Worm (Caenorhabditis elegans) whole organism, early embryonic: ENCODE measurements around the gene clec-140.

Experiments
- B0310.2 ChIP-seq: sonication (generic microtip); optimal IDR thresholded peaks from 2 replicates; lab custom pipeline; 2016; ENCODE audit warnings: mild to moderate bottlenecking, missing genetic modification characterization, missing compliant biosample characterization
- F13C5.2 ChIP-seq: sonication (generic microtip); optimal IDR thresholded peaks from 2 replicates; lab custom pipeline; 2017; ENCODE audit warnings: mild to moderate bottlenecking, missing genetic modification characterization, inconsistent platforms, missing compliant biosample characterization
- aly-1 ChIP-seq: sonication (generic microtip); optimal IDR thresholded peaks from 2 replicates; lab custom pipeline; 2016; ENCODE audit warnings: missing genetic modification characterization, missing compliant biosample characterization
- ama-1 ChIP-seq: fragments of 150-350 bp; optimal IDR thresholded peaks from 2 replicates; lab custom pipeline; 2014
- ceh-13 ChIP-seq: fragments of 200-800 bp; sonication (Bioruptor generic); optimal IDR thresholded peaks from 2 replicates; lab custom pipeline; 2018; ENCODE audit warnings: mild to moderate bottlenecking, missing genetic modification characterization, missing compliant biosample characterization
- ceh-36 ChIP-seq: sonication (generic microtip); optimal IDR thresholded peaks from 2 replicates; lab custom pipeline; 2016; ENCODE audit warnings: missing genetic modification characterization, inconsistent platforms, missing compliant biosample characterization
- hmg-4 ChIP-seq: fragments of 200-800 bp; sonication (Bioruptor generic); optimal IDR thresholded peaks from 2 replicates; lab custom pipeline; 2018; ENCODE audit warnings: mild to moderate bottlenecking, missing genetic modification characterization, missing compliant biosample characterization
- hnd-1 ChIP-seq: sonication (generic microtip); optimal IDR thresholded peaks from 2 replicates; lab custom pipeline; 2016; ENCODE audit warnings: missing genetic modification characterization, missing compliant biosample characterization
- pes-1 ChIP-seq: fragments of 200-800 bp; sonication (Bioruptor generic); IDR thresholded peaks from 2 replicates; pipeline ENCODE4 v1.3.6; 2022; ENCODE audit warnings: missing genetic modification reagents, missing genetic modification characterization, missing compliant biosample characterization
- sea-1 ChIP-seq: fragments of 200-800 bp; sonication (Bioruptor generic); conservative IDR thresholded peaks from 2 replicates; pipeline ENCODE4 v1.3.6; 2022; ENCODE audit warnings: missing genetic modification characterization, missing compliant biosample characterization
- tbx-11 ChIP-seq: fragments of 200-800 bp; sonication (Bioruptor generic); IDR thresholded peaks from 2 replicates; pipeline ENCODE4 v1.3.6; 2022; ENCODE audit warnings: missing genetic modification characterization, missing compliant biosample characterization
- tbx-37 ChIP-seq: fragments of 200-800 bp; sonication (Bioruptor generic); conservative IDR thresholded peaks from 2 replicates; pipeline ENCODE4 v1.3.6; 2022; ENCODE audit warnings: missing genetic modification reagents, missing genetic modification characterization, missing compliant biosample characterization
- tra-4 ChIP-seq: sonication (generic microtip); optimal IDR thresholded peaks from 2 replicates; lab custom pipeline; 2017; ENCODE audit warnings: missing genetic modification characterization, missing compliant biosample characterization

DNA sequence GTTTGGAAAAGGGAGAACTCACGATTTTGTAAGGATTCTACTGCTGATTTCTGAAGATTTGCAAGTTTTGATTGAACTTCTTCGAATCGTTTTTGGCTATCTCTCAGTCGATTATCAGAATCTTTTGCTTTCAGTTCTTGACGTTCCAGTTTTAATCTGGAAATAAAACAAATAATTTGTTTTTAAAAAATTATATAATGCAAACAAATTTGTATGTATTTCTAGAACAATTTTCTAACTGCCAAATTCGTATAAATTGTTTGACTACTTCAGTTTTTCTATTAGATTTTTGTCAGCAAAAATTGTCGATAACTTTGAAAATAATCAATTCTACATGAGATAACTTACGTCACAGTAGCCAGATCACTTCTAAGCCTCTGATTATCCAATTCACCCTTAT lies 41.4 kb upstream of the clec-140 start:
- no peak for TF ChIP-seq tbx-11 (GFP tag; lab: Robert Waterston, UW)
- TF ChIP-seq ama-1 (lab: Kevin White, UChicago) = no peak
- no peak for TF ChIP-seq F13C5.2 (tag; lab: Kevin White, UChicago)
- no peak for TF ChIP-seq B0310.2 (tag; lab: Kevin White, UChicago)
- no peak for TF ChIP-seq sea-1 (GFP tag; lab: Robert Waterston, UW)
- TF ChIP-seq aly-1 (tag; lab: Kevin White, UChicago) = no peak
- no peak for TF ChIP-seq ceh-13 (GFP tag; lab: Kevin White, UChicago)
- no peak for TF ChIP-seq hnd-1 (tag; lab: Kevin White, UChicago)
- TF ChIP-seq tra-4 (tag; lab: Kevin White, UChicago) = no peak
- TF ChIP-seq ceh-36 (tag; lab: Kevin White, UChicago) = no peak
- no peak for TF ChIP-seq pes-1
- TF ChIP-seq hmg-4 (GFP tag; lab: Kevin White, UChicago) = no peak
- TF ChIP-seq tbx-37 (GFP tag; lab: Robert Waterston, UW) = no peak
